Worm (Caenorhabditis elegans) whole organism, L4 larva: ENCODE data around the gene lin-29.
A peak's percentile ranks its signal among the peaks of the same experiment; 100 is the strongest.

Source experiments
- D1046.2 ChIP-seq: fragments of 200-800 bp; sonication (Bioruptor generic); IDR thresholded peaks from 2 replicates; pipeline ENCODE4 v1.3.6; 2022; ENCODE audit warnings: missing genetic modification characterization, missing compliant biosample characterization
- F10B5.3 ChIP-seq: sonication (generic microtip); optimal IDR thresholded peaks from 2 replicates; lab custom pipeline; 2016; ENCODE audit warnings: mild to moderate bottlenecking, missing genetic modification characterization, missing compliant biosample characterization
- F37D6.2 ChIP-seq: sonication (generic microtip); optimal IDR thresholded peaks from 2 replicates; lab custom pipeline; 2016; ENCODE audit warnings: mild to moderate bottlenecking, missing genetic modification characterization, missing compliant biosample characterization
- T20F7.1 ChIP-seq: fragments of 200-800 bp; sonication (Bioruptor generic); optimal IDR thresholded peaks from 2 replicates; lab custom pipeline; 2018; ENCODE audit warnings: mild to moderate bottlenecking, missing genetic modification characterization, missing compliant biosample characterization
- Y48G9A.11 ChIP-seq: fragments of 200-800 bp; sonication (Bioruptor generic); IDR thresholded peaks from 2 replicates; pipeline ENCODE4 v1.3.6; 2022; ENCODE audit warnings: missing genetic modification reagents, missing genetic modification characterization, missing compliant biosample characterization
- Y5F2A.4 ChIP-seq: fragments of 200-800 bp; sonication (Bioruptor generic); optimal IDR thresholded peaks from 2 replicates; lab custom pipeline; 2018; ENCODE audit warnings: mild to moderate bottlenecking, missing genetic modification characterization, missing compliant biosample characterization
- Y75B8A.6 ChIP-seq: fragments of 200-800 bp; sonication (Bioruptor generic); IDR thresholded peaks from 2 replicates; pipeline ENCODE4 v1.3.6; 2022; ENCODE audit warnings: missing genetic modification reagents, missing genetic modification characterization, missing compliant biosample characterization
- aly-2 ChIP-seq: sonication (generic microtip); optimal IDR thresholded peaks from 2 replicates; lab custom pipeline; 2018; ENCODE audit warnings: missing biosample characterization, missing genetic modification characterization
- arid-1 ChIP-seq: fragments of 200-800 bp; sonication (Bioruptor generic); conservative IDR thresholded peaks from 2 replicates; pipeline ENCODE4 v1.3.6; 2022; ENCODE audit warnings: missing genetic modification reagents, missing genetic modification characterization, missing compliant biosample characterization
- attf-4 ChIP-seq: sonication (generic microtip); optimal IDR thresholded peaks from 3 replicates; lab custom pipeline; 2017; ENCODE audit warnings: missing biosample characterization, missing genetic modification characterization
- ceh-20 ChIP-seq: fragments of 200-800 bp; sonication (Bioruptor generic); IDR thresholded peaks from 2 replicates; pipeline ENCODE4 v1.3.6; 2022; ENCODE audit warnings: missing genetic modification reagents, missing genetic modification characterization, missing compliant biosample characterization
- ceh-28 ChIP-seq: fragments of 150-350 bp; optimal IDR thresholded peaks from 2 replicates; lab custom pipeline; 2014; ENCODE audit warnings: missing biosample characterization, missing genetic modification reagents, missing genetic modification characterization
- ceh-32 ChIP-seq: sonication (generic microtip); optimal IDR thresholded peaks from 2 replicates; lab custom pipeline; 2016; ENCODE audit warnings: mild to moderate bottlenecking, missing genetic modification characterization, missing compliant biosample characterization; ENCODE audit not compliant: poor library complexity
- ceh-82 ChIP-seq: sonication (generic microtip); optimal IDR thresholded peaks from 2 replicates; lab custom pipeline; 2017; ENCODE audit warnings: missing biosample characterization, missing genetic modification characterization
- daf-19 ChIP-seq: fragments of 200-800 bp; sonication (Bioruptor generic); conservative IDR thresholded peaks from 2 replicates; pipeline ENCODE4 v1.3.6; 2022; ENCODE audit warnings: missing genetic modification characterization, missing compliant biosample characterization
- daf-8 ChIP-seq: fragments of 200-800 bp; sonication (Bioruptor generic); IDR thresholded peaks from 2 replicates; pipeline ENCODE4 v1.3.6; 2022; ENCODE audit warnings: missing genetic modification characterization, missing compliant biosample characterization
- dmd-8 ChIP-seq: fragments of 200-800 bp; sonication (Bioruptor generic); IDR thresholded peaks from 2 replicates; pipeline ENCODE4 v1.3.6; 2022; ENCODE audit warnings: missing genetic modification characterization, missing compliant biosample characterization
- dve-1 ChIP-seq: sonication (generic microtip); optimal IDR thresholded peaks from 2 replicates; lab custom pipeline; 2017; ENCODE audit warnings: antibody characterized with exemption, mild to moderate bottlenecking, missing genetic modification characterization, missing compliant biosample characterization; ENCODE audit not compliant: insufficient read depth
- fos-1 ChIP-seq: fragments of 150-350 bp; optimal IDR thresholded peaks from 2 replicates; lab custom pipeline; 2014; ENCODE audit warnings: missing biosample characterization, missing genetic modification characterization
- hif-1 ChIP-seq, 2 experiments: sonication (generic microtip); optimal IDR thresholded peaks; 2 replicates each; lab custom pipeline; 2016 to 2017; ENCODE audit warnings: missing compliant biosample characterization in 2 of 2, missing genetic modification characterization in 2 of 2, missing genetic modification reagents in 2 of 2, missing genotype in 2 of 2, mild to moderate bottlenecking in 1 of 2
- jun-1 ChIP-seq: fragments of 150-350 bp; optimal IDR thresholded peaks from 2 replicates; lab custom pipeline; 2014; ENCODE audit warnings: missing biosample characterization, missing genetic modification reagents, missing genetic modification characterization
- lin-1 ChIP-seq: fragments of 200-800 bp; sonication (Bioruptor generic); IDR thresholded peaks from 2 replicates; pipeline ENCODE4 v1.3.6; 2022; ENCODE audit warnings: missing genetic modification reagents, missing genetic modification characterization, missing compliant biosample characterization
- lin-13 ChIP-seq: fragments of 150-350 bp; optimal IDR thresholded peaks from 2 replicates; lab custom pipeline; 2014; ENCODE audit warnings: missing biosample characterization, missing genetic modification reagents, missing genetic modification characterization
- lin-15B ChIP-seq: fragments of 150-350 bp; sonication (generic microtip); optimal IDR thresholded peaks from 3 replicates; lab custom pipeline; 2014; ENCODE audit warnings: missing biosample characterization, missing genetic modification characterization
- lin-29 ChIP-seq: fragments of 200-800 bp; sonication (Bioruptor generic); IDR thresholded peaks from 2 replicates; pipeline ENCODE4 v1.3.6; 2022; ENCODE audit warnings: missing genetic modification reagents, missing genetic modification characterization, missing compliant biosample characterization
- lsy-2 ChIP-seq, 2 experiments: fragments of 150-350 bp in 1 of 2; sonication (generic microtip) in 1 of 2; optimal IDR thresholded peaks; 2 replicates each; lab custom pipeline; 2014 to 2017; ENCODE audit warnings: missing biosample characterization in 2 of 2, missing genetic modification characterization in 2 of 2
- madf-5 ChIP-seq, 2 experiments: fragments of 200-800 bp; sonication (Bioruptor generic); IDR thresholded peaks; 2 replicates each; pipeline ENCODE4 v1.3.6; 2022; ENCODE audit warnings: missing compliant biosample characterization in 2 of 2, missing genetic modification characterization in 2 of 2
- mdl-1 ChIP-seq, 2 experiments: fragments of 150-350 bp in 1 of 2; sonication (generic microtip) in 1 of 2; optimal IDR thresholded peaks; 2 replicates each; lab custom pipeline; 2014 to 2017; ENCODE audit warnings: missing biosample characterization in 2 of 2, missing genetic modification characterization in 2 of 2
- mdt-29 ChIP-seq: fragments of 200-800 bp; sonication (Bioruptor generic); IDR thresholded peaks from 2 replicates; pipeline ENCODE4 v1.3.6; 2022; ENCODE audit warnings: missing genetic modification reagents, missing genetic modification characterization, missing compliant biosample characterization
- mes-2 ChIP-seq: sonication (generic microtip); optimal IDR thresholded peaks from 2 replicates; lab custom pipeline; 2016; ENCODE audit warnings: missing genotype, mild to moderate bottlenecking, missing genetic modification characterization, missing compliant biosample characterization; ENCODE audit not compliant: poor library complexity, severe bottlenecking
- mxl-3 ChIP-seq: fragments of 200-800 bp; sonication (Bioruptor generic); optimal IDR thresholded peaks from 2 replicates; lab custom pipeline; 2018; ENCODE audit warnings: mild to moderate bottlenecking, missing genetic modification characterization, missing compliant biosample characterization
- nhr-10 ChIP-seq: fragments of 150-350 bp; optimal IDR thresholded peaks from 2 replicates; lab custom pipeline; 2014; ENCODE audit warnings: missing biosample characterization, missing genetic modification characterization
- nhr-11 ChIP-seq: fragments of 150-350 bp; optimal IDR thresholded peaks from 2 replicates; lab custom pipeline; 2014; ENCODE audit warnings: missing biosample characterization, missing genetic modification characterization
- nhr-237 ChIP-seq: sonication (generic microtip); optimal IDR thresholded peaks from 2 replicates; lab custom pipeline; 2017; ENCODE audit warnings: missing biosample characterization, missing genetic modification characterization
- nhr-76 ChIP-seq: fragments of 150-350 bp; optimal IDR thresholded peaks from 2 replicates; lab custom pipeline; 2014; ENCODE audit warnings: missing biosample characterization, missing genetic modification characterization
- nhr-77 ChIP-seq: fragments of 150-350 bp; optimal IDR thresholded peaks from 2 replicates; lab custom pipeline; 2014; ENCODE audit warnings: missing biosample characterization, missing genetic modification characterization
- pqm-1 ChIP-seq: sonication (generic microtip); optimal IDR thresholded peaks from 2 replicates; lab custom pipeline; 2017; ENCODE audit warnings: missing biosample characterization, missing genetic modification characterization
- rbr-2 ChIP-seq: sonication (generic microtip); optimal IDR thresholded peaks from 2 replicates; lab custom pipeline; 2016; ENCODE audit warnings: missing genotype, missing genetic modification characterization, missing compliant biosample characterization
- saeg-2 ChIP-seq: fragments of 200-800 bp; sonication (Bioruptor generic); IDR thresholded peaks from 2 replicates; pipeline ENCODE4 v1.3.6; 2022; ENCODE audit warnings: missing genetic modification reagents, missing genetic modification characterization, missing compliant biosample characterization
- skn-1 ChIP-seq: fragments of 150-350 bp; optimal IDR thresholded peaks from 2 replicates; lab custom pipeline; 2014; ENCODE audit warnings: missing biosample characterization, missing genetic modification characterization
- spr-1 ChIP-seq: sonication (generic microtip); optimal IDR thresholded peaks from 2 replicates; lab custom pipeline; 2016; ENCODE audit warnings: mild to moderate bottlenecking, missing genetic modification characterization, missing compliant biosample characterization
- spr-3 ChIP-seq: fragments of 200-800 bp; sonication (Bioruptor generic); optimal IDR thresholded peaks from 2 replicates; lab custom pipeline; 2018; ENCODE audit warnings: mild to moderate bottlenecking, missing genetic modification characterization, missing compliant biosample characterization
- unc-130 ChIP-seq: sonication (generic microtip); optimal IDR thresholded peaks from 2 replicates; lab custom pipeline; 2016; ENCODE audit warnings: missing genetic modification reagents, missing genetic modification characterization, missing compliant biosample characterization
- unc-39 ChIP-seq: sonication (generic microtip); optimal IDR thresholded peaks from 2 replicates; lab custom pipeline; 2017; ENCODE audit warnings: missing biosample characterization, missing genetic modification characterization
- unc-62 ChIP-seq, 3 experiments: fragments of 150-350 bp in 1 of 3; sonication (generic microtip); optimal IDR thresholded peaks in 2 of 3; peaks in 1 of 3; 1 replicate in 1 of 3; 2 replicates in 2 of 3; lab custom pipeline; 2014 to 2017; ENCODE audit warnings: missing biosample characterization in 3 of 3, missing genetic modification characterization in 3 of 3, missing genetic modification reagents in 3 of 3, missing genotype in 1 of 3
- zag-1 ChIP-seq: fragments of 150-350 bp; optimal IDR thresholded peaks from 2 replicates; lab custom pipeline; 2014; ENCODE audit warnings: missing biosample characterization, missing genetic modification characterization
- zfp-3 ChIP-seq: fragments of 200-800 bp; sonication (Bioruptor generic); conservative IDR thresholded peaks from 2 replicates; pipeline ENCODE4 v1.3.6; 2022; ENCODE audit warnings: missing genetic modification reagents, missing genetic modification characterization, missing compliant biosample characterization
- zip-11 ChIP-seq: fragments of 200-800 bp; sonication (Bioruptor generic); IDR thresholded peaks from 2 replicates; pipeline ENCODE4 v1.3.6; 2022; ENCODE audit warnings: missing genetic modification characterization, missing compliant biosample characterization
- zip-2 ChIP-seq: fragments of 150-350 bp; optimal IDR thresholded peaks from 2 replicates; lab custom pipeline; 2014; ENCODE audit warnings: missing biosample characterization, missing genetic modification characterization
- ztf-11 ChIP-seq: fragments of 150-350 bp; optimal IDR thresholded peaks from 2 replicates; lab custom pipeline; 2014; ENCODE audit warnings: missing biosample characterization, missing genetic modification characterization
- ztf-7 ChIP-seq: fragments of 150-350 bp; optimal IDR thresholded peaks from 2 replicates; lab custom pipeline; 2014; ENCODE audit warnings: missing biosample characterization, missing genetic modification characterization

Gene lin-29

ce11 chrII:11960596-11961217 is 25.6 kb upstream of the lin-29 start (continued):
- TF ChIP-seq mdl-1 (tag; optimal IDR thresholded peaks at IDR 0.05; lab: Kevin White, UChicago) (peak in 1 of 2 experiments; percentile 22), daf-8 (peak; percentile 90), zag-1 (tag; lab: Kevin White, UChicago) (no peak), hif-1 (tag; optimal IDR thresholded peaks at IDR 0.05; lab: Kevin White, UChicago) (peak; percentile 53 to 84), Y75B8A.6 (peak; percentile 97), ceh-28 (tag; lab: Kevin White, UChicago) (no peak), saeg-2 (GFP tag; lab: Robert Waterston, UW) (peak; percentile 94), D1046.2 (peak; percentile 97), arid-1 (GFP tag; lab: Robert Waterston, UW) (peak; percentile 99), mes-2 (tag; lab: Kevin White, UChicago) (peak; percentile 92), nhr-237 (tag; lab: Kevin White, UChicago) (no peak), Y5F2A.4 (GFP tag; lab: Kevin White, UChicago) (peak; percentile 98), zip-11 (GFP tag; lab: Robert Waterston, UW) (peak; percentile 93), ceh-82 (tag; lab: Kevin White, UChicago) (no peak), nhr-76 (tag; lab: Kevin White, UChicago) (no peak), F37D6.2 (tag; lab: Kevin White, UChicago) (peak; percentile 83), spr-1 (tag; lab: Kevin White, UChicago) (peak; percentile 93), lin-15B (tag; lab: Kevin White, UChicago) (no peak), madf-5 (GFP tag; IDR thresholded peaks at IDR 0.05; lab: Robert Waterston, UW) (peak; percentile 98 to 99), lsy-2 (tag; optimal IDR thresholded peaks at IDR 0.05; lab: Kevin White, UChicago) (peak; percentile 11 to 56), nhr-11 (no peak), pqm-1 (no peak), lin-1 (GFP tag; lab: Robert Waterston, UW) (peak; percentile 97), dve-1 (tag; lab: Kevin White, UChicago) (peak; percentile 80), mxl-3 (GFP tag; lab: Kevin White, UChicago) (peak; percentile 84), fos-1 (tag; lab: Kevin White, UChicago) (no peak), Y48G9A.11 (GFP tag; lab: Robert Waterston, UW) (peak; percentile 98), dmd-8 (GFP tag; lab: Robert Waterston, UW) (peak; percentile 100), F10B5.3 (peak; percentile 86), zfp-3 (GFP tag; lab: Robert Waterston, UW) (peak; percentile 89), zip-2 (tag; lab: Kevin White, UChicago) (peak; percentile 12), daf-19 (GFP tag; lab: Robert Waterston, UW) (no peak), ztf-11 (tag; lab: Kevin White, UChicago) (no peak), unc-130 (GFP tag; lab: Kevin White, UChicago) (peak; percentile 95), lin-29 (GFP tag; lab: Robert Waterston, UW) (peak; percentile 85), rbr-2 (peak; percentile 90), ceh-32 (tag; lab: Kevin White, UChicago) (peak; percentile 64), unc-62 (GFP tag; optimal IDR thresholded peaks at IDR 0.05 in 1 of 2; lab: Kevin White, UChicago) (peak in 1 of 2 experiments; percentile 73), unc-62 (tag; optimal IDR thresholded peaks at IDR 0.05; lab: Kevin White, UChicago) (no peak), T20F7.1 (peak; percentile 84), spr-3 (peak; percentile 94), attf-4 (peak; percentile 57), mdt-29 (GFP tag; lab: Robert Waterston, UW) (peak; percentile 88), lin-13 (GFP tag; lab: Kevin White, UChicago) (peak; percentile 64), aly-2 (no peak), ztf-7 (tag; lab: Kevin White, UChicago) (peak; percentile 52), ceh-20 (GFP tag; lab: Robert Waterston, UW) (peak; percentile 89), jun-1 (tag; lab: Kevin White, UChicago) (peak; percentile 64), nhr-10 (tag; lab: Kevin White, UChicago) (no peak), skn-1 (tag; lab: Kevin White, UChicago) (no peak), unc-39 (tag; lab: Kevin White, UChicago) (no peak), nhr-77 (tag; lab: Kevin White, UChicago) (peak; percentile 16)
